Worm (Caenorhabditis elegans): Measurements from ENCODE around the gene nhr-98.
A peak's percentile ranks its signal among the peaks of the same experiment; 100 is the strongest.

nhr-98 gene

DNA sequence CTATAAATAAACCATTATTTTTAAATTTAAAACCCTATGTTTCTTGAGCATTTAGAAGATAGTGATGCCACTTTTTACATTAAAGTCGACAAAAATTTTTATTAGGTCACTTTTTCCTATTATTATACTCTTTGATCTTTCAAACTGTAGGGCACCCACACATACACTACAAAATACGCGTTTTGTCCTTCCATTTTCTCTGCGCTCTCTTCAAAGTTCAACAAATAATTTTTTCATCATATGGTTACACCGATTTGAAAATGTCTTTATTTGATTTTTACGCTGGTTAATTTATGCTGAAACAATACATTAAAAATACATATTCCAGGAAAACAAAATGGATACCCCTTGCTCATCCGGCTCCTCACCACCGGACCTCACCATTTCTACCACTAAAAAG, 8.6 kb downstream of the nhr-98 start, which contains the start of gene nhr-202:
Gene nhr-202 (plus strand): TSS at position 326 of the 400 bp plus-strand sequence.
- TF ChIP-seq fos-1 (tag; optimal IDR thresholded peaks at IDR 0.05) (peak; percentile 52), nhr-129 (tag; optimal IDR thresholded peaks at IDR 0.05) (peak; percentile 68), F13H6.1 (tag; optimal IDR thresholded peaks at IDR 0.05) (peak; percentile 4), gmeb-1 (tag; optimal IDR thresholded peaks at IDR 0.05) (peak; percentile 12), sma-9 (GFP tag; optimal IDR thresholded peaks at IDR 0.05) (peak; percentile 83), sma-9 (tag; optimal IDR thresholded peaks at IDR 0.05) (no peak), nhr-25 (tag; optimal IDR thresholded peaks at IDR 0.05) (peak; percentile 34), nhr-12 (tag; optimal IDR thresholded peaks at IDR 0.05) (no peak), elt-3 (tag; optimal IDR thresholded peaks at IDR 0.05) (no peak), crh-2 (tag; optimal IDR thresholded peaks at IDR 0.05) (peak; percentile 65)

ce11 chrV:464800-465199, 11.1 kb downstream of the nhr-98 start, which contains the start of gene nhr-201:
nhr-201 (plus strand) TSS chrV:464828.
- no peak for TF ChIP-seq nhr-25 (tag; optimal IDR thresholded peaks at IDR 0.05)
- peak; percentile 49 for TF ChIP-seq crh-2 (tag; optimal IDR thresholded peaks at IDR 0.05)
- peak; percentile 44 for TF ChIP-seq sma-9 (GFP tag; optimal IDR thresholded peaks at IDR 0.05)
- no peak for TF ChIP-seq sma-9 (tag; optimal IDR thresholded peaks at IDR 0.05)

ce11 chrV:465355-465754, 11.7 kb downstream of the nhr-98 start:
- TF ChIP-seq blmp-1 (tag; optimal IDR thresholded peaks at IDR 0.05; ENCODE audit: insufficient read depth) (peak; percentile 33), sma-9 (GFP tag; optimal IDR thresholded peaks at IDR 0.05) (peak; percentile 25), sma-9 (tag; optimal IDR thresholded peaks at IDR 0.05) (no peak), lin-11 (tag; optimal IDR thresholded peaks at IDR 0.05) (no peak), nhr-12 (tag; optimal IDR thresholded peaks at IDR 0.05) (no peak)

DNA sequence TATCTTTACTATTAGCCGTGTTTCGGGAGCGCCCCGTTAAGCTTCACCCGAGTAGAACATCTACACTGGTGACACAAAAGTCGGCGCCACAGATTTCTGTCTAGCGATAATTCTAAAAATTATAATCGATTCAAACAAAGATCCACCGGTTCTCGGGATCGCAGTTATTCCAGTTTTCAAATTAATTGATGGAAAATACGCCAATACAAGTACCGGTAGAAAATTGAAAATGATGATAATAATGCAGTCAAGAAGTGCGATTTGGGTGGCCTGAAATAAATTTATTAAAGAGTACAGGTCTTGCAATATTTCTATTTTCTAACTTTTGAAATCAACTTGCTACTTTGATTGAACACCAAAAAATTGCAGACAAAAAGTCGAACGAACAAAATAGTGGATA, 13.8 kb downstream of the nhr-98 start:
- TF ChIP-seq Y55F3AM.14 (GFP tag; optimal IDR thresholded peaks at IDR 0.05) (no peak), elt-1 (tag; optimal IDR thresholded peaks at IDR 0.05) (no peak), nhr-21 (tag; optimal IDR thresholded peaks at IDR 0.05) (no peak), egl-27 (tag; optimal IDR thresholded peaks at IDR 0.05) (no peak), lin-39 (tag; optimal IDR thresholded peaks at IDR 0.05) (no peak), sma-3 (GFP tag; optimal IDR thresholded peaks at IDR 0.05) (no peak), blmp-1 (tag; optimal IDR thresholded peaks at IDR 0.05; ENCODE audit: insufficient read depth) (no peak), dmd-4 (tag; optimal IDR thresholded peaks at IDR 0.05) (no peak), sem-4 (tag; optimal IDR thresholded peaks at IDR 0.05) (no peak)

DNA sequence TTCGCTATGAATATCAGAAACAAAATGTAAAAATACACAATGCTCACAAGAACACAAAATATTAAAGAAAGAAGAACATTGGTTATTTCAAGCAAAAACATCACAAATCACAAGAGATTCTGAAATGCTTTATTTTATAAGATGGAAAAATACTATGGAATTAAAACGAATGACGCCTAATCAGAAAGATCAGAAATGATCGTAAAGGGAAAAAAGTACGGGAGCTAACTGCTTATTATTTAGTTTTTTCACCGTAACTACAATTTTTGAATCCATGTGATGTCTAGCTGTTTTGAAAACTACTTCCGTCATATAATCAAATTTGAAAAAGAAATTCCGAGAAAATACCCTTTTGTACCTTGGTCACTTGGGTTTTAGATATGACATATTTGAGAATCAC, 14.8 kb downstream of the nhr-98 start, which contains the start of gene srbc-57:
Gene srbc-57 (minus strand): TSS at position 101 of the 400 bp plus-strand sequence.
- no peak for TF ChIP-seq ztf-1 (GFP tag; conservative IDR thresholded peaks at IDR 0.05)
- TF ChIP-seq lin-11 (tag; optimal IDR thresholded peaks at IDR 0.05) = no peak
- no peak for TF ChIP-seq nhr-21 (tag; optimal IDR thresholded peaks at IDR 0.05)
- TF ChIP-seq sma-3 (GFP tag; optimal IDR thresholded peaks at IDR 0.05) = no peak
- TF ChIP-seq nhr-12 (tag; optimal IDR thresholded peaks at IDR 0.05) = no peak
- no peak for TF ChIP-seq aly-2 (tag; optimal IDR thresholded peaks at IDR 0.05)
- TF ChIP-seq ZK546.5 (tag; optimal IDR thresholded peaks at IDR 0.05) = no peak
- no peak for TF ChIP-seq ztf-11 (tag; optimal IDR thresholded peaks at IDR 0.05)
- TF ChIP-seq crh-2 (tag; optimal IDR thresholded peaks at IDR 0.05) = no peak

DNA sequence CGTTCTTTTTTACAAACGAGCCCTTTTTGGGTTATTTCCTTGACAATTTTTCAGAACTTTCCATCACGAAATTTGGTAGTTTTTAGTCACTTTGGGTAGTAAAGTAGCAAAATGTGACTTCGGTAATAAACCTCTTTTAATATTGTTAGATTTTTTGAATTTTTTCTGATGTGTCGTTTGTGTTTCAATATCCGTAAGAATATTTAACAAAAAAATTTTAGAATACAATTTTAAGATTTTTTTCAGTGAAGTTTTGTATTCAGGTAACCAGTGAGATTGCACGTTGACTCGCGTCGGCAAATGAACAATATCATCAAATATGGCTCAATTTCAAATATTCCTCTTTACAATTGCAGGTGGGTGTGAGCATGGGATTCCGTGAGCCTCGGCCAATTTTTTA, 18.9 kb downstream of the nhr-98 start, which contains the start of gene srt-31:
Gene srt-31 (plus strand): TSS at position 301 of the 400 bp plus-strand sequence.
- no peak for TF ChIP-seq unc-62 (GFP tag; optimal IDR thresholded peaks at IDR 0.05)
- no peak for TF ChIP-seq elt-1 (tag; optimal IDR thresholded peaks at IDR 0.05)
- TF ChIP-seq zag-1 (tag; optimal IDR thresholded peaks at IDR 0.05) = no peak
- TF ChIP-seq aly-2 (tag; optimal IDR thresholded peaks at IDR 0.05) = no peak
- TF ChIP-seq dmd-4 (tag; optimal IDR thresholded peaks at IDR 0.05) = no peak
- no peak for TF ChIP-seq sma-3 (GFP tag; optimal IDR thresholded peaks at IDR 0.05)
- no peak for TF ChIP-seq nhr-237 (tag; optimal IDR thresholded peaks at IDR 0.05)
- TF ChIP-seq fos-1 (tag; optimal IDR thresholded peaks at IDR 0.05) = no peak
- TF ChIP-seq crh-2 (tag; optimal IDR thresholded peaks at IDR 0.05) = no peak
- TF ChIP-seq sem-4 (tag; optimal IDR thresholded peaks at IDR 0.05) = no peak
- no peak for TF ChIP-seq nhr-77 (tag; optimal IDR thresholded peaks at IDR 0.05)
- TF ChIP-seq nhr-6 (tag; optimal IDR thresholded peaks at IDR 0.05) = no peak
- no peak for TF ChIP-seq ZK546.5 (tag; optimal IDR thresholded peaks at IDR 0.05)
- TF ChIP-seq nhr-23 (tag; optimal IDR thresholded peaks at IDR 0.05) = no peak
- no peak for TF ChIP-seq R02D3.7 (tag; optimal IDR thresholded peaks at IDR 0.05)
